Worm (Caenorhabditis elegans): ENCODE data around the gene C12D5.4.
"Not testable (repeated sequence)": the region's sequence is repeated elsewhere in the genome, so short reads cannot be mapped to it uniquely, and the experiment has no call there.

C12D5.4 gene

DNA sequence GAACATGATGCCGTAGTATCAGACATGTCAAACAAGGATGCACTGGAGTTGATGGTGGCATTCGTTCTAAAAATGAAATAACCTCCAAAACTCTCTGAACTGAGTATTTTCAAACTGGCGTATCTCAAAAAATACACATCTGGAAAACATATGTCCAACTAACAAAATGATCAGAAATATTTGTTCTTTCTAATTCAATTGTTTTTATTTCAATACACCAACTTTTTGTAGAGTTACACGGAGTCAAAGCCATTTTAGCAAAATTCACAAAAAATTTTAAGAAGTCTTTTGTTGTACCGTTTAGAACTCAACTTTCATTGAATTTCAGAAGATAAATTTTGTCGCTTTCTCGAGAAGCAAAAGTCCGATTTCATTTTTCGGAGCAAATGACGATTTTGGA lies 31.2 kb downstream of the C12D5.4 start, which contains the start of gene srsx-40:
srsx-40 (minus strand) TSS at position 101 of the 400 bp plus-strand sequence.
- not testable (repeated sequence) for TF ChIP-seq pha-4 (tag; optimal IDR thresholded peaks at IDR 0.05); B0035.1 (tag; optimal IDR thresholded peaks at IDR 0.05); snpc-1.1 (tag; optimal IDR thresholded peaks at IDR 0.05; ENCODE audit: insufficient read depth)

ce11 chrV:7705316-7705715 lies 33.0 kb downstream of the C12D5.4 start, which contains the start of gene srw-3:
Gene srw-3, plus strand, starts transcription at chrV:7705616.
- TF ChIP-seq B0035.1 (tag; optimal IDR thresholded peaks at IDR 0.05), result no peak
- TF ChIP-seq F57A8.1 (GFP tag; optimal IDR thresholded peaks at IDR 0.05), result no peak
- no peak for TF ChIP-seq F37B4.10 (GFP tag; IDR thresholded peaks at IDR 0.05)
- no peak for TF ChIP-seq let-526 (GFP tag; IDR thresholded peaks at IDR 0.05)
- no peak for TF ChIP-seq T26A5.8 (tag; optimal IDR thresholded peaks at IDR 0.05)
- no peak for TF ChIP-seq efl-1 (GFP tag; optimal IDR thresholded peaks at IDR 0.05)
- no peak for TF ChIP-seq nhr-179 (tag; optimal IDR thresholded peaks at IDR 0.05)
- TF ChIP-seq unc-62 (GFP tag; optimal IDR thresholded peaks at IDR 0.05), result no peak
- TF ChIP-seq ztf-25 (GFP tag; IDR thresholded peaks at IDR 0.05), result no peak
- no peak for TF ChIP-seq dpl-1 (GFP tag; optimal IDR thresholded peaks at IDR 0.05)

ce11 chrV:7708525-7708924 lies 36.2 kb downstream of the C12D5.4 start, which contains the start of gene ZK105.11:
Gene ZK105.11, minus strand, starts transcription at chrV:7708625.
- TF ChIP-seq pbrm-1 (GFP tag; IDR thresholded peaks at IDR 0.05) (no peak), cebp-2 (GFP tag; IDR thresholded peaks at IDR 0.05) (no peak), rpc-1 (optimal IDR thresholded peaks at IDR 0.05) (no peak), rpc-1 (tag; optimal IDR thresholded peaks at IDR 0.05) (no peak), B0019.2 (GFP tag; conservative IDR thresholded peaks at IDR 0.05) (no peak), F33H1.4 (GFP tag; IDR thresholded peaks at IDR 0.05) (no peak), F49E8.2 (tag; optimal IDR thresholded peaks at IDR 0.05; ENCODE audit: insufficient read depth) (no peak), egrh-3 (GFP tag; IDR thresholded peaks at IDR 0.05) (no peak), F37B4.10 (GFP tag; IDR thresholded peaks at IDR 0.05) (no peak)

ce11 chrV:7713072-7713471 lies 40.7 kb downstream of the C12D5.4 start, which contains the start of gene ZK105.13:
Gene ZK105.13, minus strand, starts transcription at chrV:7713172.
- TF ChIP-seq B0261.1 (tag; optimal IDR thresholded peaks at IDR 0.05) (no peak), F39B2.1 (GFP tag; IDR thresholded peaks at IDR 0.05) (no peak), B0035.1 (tag; optimal IDR thresholded peaks at IDR 0.05) (no peak), Y53G8AR.9 (GFP tag; conservative IDR thresholded peaks at IDR 0.05) (no peak), hlh-26 (GFP tag; conservative IDR thresholded peaks at IDR 0.05) (no peak), mxl-1 (tag; optimal IDR thresholded peaks at IDR 0.05) (no peak), let-607 (tag; optimal IDR thresholded peaks at IDR 0.05) (no peak), B0019.2 (GFP tag; conservative IDR thresholded peaks at IDR 0.05) (no peak), bed-1 (GFP tag; IDR thresholded peaks at IDR 0.05) (no peak), xnd-1 (tag; optimal IDR thresholded peaks at IDR 0.05) (no peak), sdz-38 (tag; optimal IDR thresholded peaks at IDR 0.05) (no peak), hmg-1.2 (GFP tag; IDR thresholded peaks at IDR 0.05) (no peak), C06A6.2 (GFP tag; conservative IDR thresholded peaks at IDR 0.05) (no peak), nfya-2 (GFP tag; IDR thresholded peaks at IDR 0.05) (no peak), C17E4.6 (GFP tag; IDR thresholded peaks at IDR 0.05) (no peak), aptf-3 (GFP tag; IDR thresholded peaks at IDR 0.05) (no peak), ceh-91 (GFP tag; IDR thresholded peaks at IDR 0.05) (no peak)
